Worm (Caenorhabditis elegans) whole organism, midembryonic: ENCODE data around the gene msrp-4.
"Not testable (repeated sequence)": the region's sequence is repeated elsewhere in the genome, so short reads cannot be mapped to it uniquely, and the experiment has no call there.

ENCODE experiments used
- T22C8.4 ChIP-seq: fragments of 200-800 bp; sonication (Bioruptor generic); IDR thresholded peaks from 2 replicates; pipeline ENCODE4 v1.3.6; 2022; ENCODE audit warnings: missing genetic modification characterization, missing compliant biosample characterization
- cog-1 ChIP-seq: sonication (generic microtip); optimal IDR thresholded peaks from 2 replicates; lab custom pipeline; 2016; ENCODE audit warnings: missing genetic modification characterization, missing compliant biosample characterization
- flt-1 ChIP-seq: fragments of 200-800 bp; sonication (Bioruptor generic); IDR thresholded peaks from 2 replicates; pipeline ENCODE4 v1.3.6; 2022; ENCODE audit warnings: missing genetic modification characterization, missing compliant biosample characterization
- klf-2 ChIP-seq: fragments of 200-800 bp; sonication (Bioruptor generic); conservative IDR thresholded peaks from 2 replicates; pipeline ENCODE4 v1.3.6; 2022; ENCODE audit warnings: missing genetic modification reagents, missing genetic modification characterization, missing compliant biosample characterization
- med-1 ChIP-seq: sonication (generic microtip); optimal IDR thresholded peaks from 2 replicates; lab custom pipeline; 2017; ENCODE audit warnings: missing genetic modification characterization, mild to moderate bottlenecking, missing compliant biosample characterization, antibody characterized with exemption, missing genetic modification reagents; ENCODE audit not compliant: insufficient read depth
- ref-1 ChIP-seq: fragments of 200-800 bp; sonication (Bioruptor generic); conservative IDR thresholded peaks from 2 replicates; pipeline ENCODE4 v1.3.6; 2022; ENCODE audit warnings: missing genetic modification reagents, missing genetic modification characterization, missing compliant biosample characterization
- tab-1 ChIP-seq: fragments of 200-800 bp; sonication (Bioruptor generic); IDR thresholded peaks from 2 replicates; pipeline ENCODE4 v1.3.6; 2022; ENCODE audit warnings: missing genetic modification characterization, missing compliant biosample characterization
- ztf-23 ChIP-seq: fragments of 200-800 bp; sonication (Bioruptor generic); IDR thresholded peaks from 2 replicates; pipeline ENCODE4 v1.3.6; 2022; ENCODE audit warnings: missing genetic modification reagents, missing genetic modification characterization, missing compliant biosample characterization
- ztf-29 ChIP-seq: fragments of 200-800 bp; sonication (Bioruptor generic); IDR thresholded peaks from 2 replicates; pipeline ENCODE4 v1.3.6; 2022; ENCODE audit warnings: missing genetic modification reagents, missing genetic modification characterization, missing compliant biosample characterization

Gene msrp-4

DNA sequence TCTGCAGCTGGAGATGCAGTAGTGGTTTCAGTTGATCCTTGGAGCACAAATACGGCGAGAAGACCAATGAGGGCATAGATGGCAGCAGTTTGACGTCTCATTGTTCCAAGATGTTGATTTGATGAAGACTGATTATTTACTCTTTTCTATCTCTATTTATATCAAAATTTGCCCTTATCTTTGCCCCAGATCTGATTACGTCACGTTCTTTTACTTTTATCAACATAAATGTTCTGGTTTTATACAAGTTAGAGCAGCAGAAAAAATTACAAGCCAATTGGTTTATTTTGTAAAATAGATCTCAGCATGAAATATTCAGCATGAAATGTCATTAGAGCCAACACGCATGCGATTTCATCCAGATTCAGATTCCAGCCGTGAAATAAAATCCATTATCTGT is at the start of gene msrp-4:
Gene msrp-4 (minus strand): TSS at position 101 of the 400 bp plus-strand sequence.
- not testable (repeated sequence) for TF ChIP-seq cog-1; klf-2 (GFP tag; lab: Robert Waterston, UW); flt-1 (GFP tag; lab: Robert Waterston, UW)

DNA sequence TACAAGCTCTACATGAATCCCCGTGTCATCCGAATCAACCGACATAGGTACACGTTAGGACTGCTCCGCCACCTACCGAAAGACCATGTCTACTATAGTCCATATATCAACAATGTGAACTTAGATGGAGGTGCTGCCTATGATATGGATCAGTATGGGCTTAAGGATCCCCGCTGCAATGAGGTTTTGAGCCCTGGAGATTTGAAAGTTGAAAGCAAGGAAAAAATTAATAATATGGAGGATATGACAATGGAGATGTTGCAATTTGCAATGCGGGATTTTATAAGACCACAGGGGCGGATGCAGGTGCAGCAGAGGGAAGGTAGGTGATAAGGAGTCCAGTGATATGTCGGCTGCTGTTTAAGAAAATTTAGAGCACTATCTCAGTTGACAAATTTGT is 46.7 kb upstream of the msrp-4 start:
- TF ChIP-seq flt-1 (GFP tag; lab: Robert Waterston, UW) (no peak), ztf-29 (GFP tag; lab: Robert Waterston, UW) (no peak), T22C8.4 (no peak), tab-1 (GFP tag; lab: Robert Waterston, UW) (no peak), ref-1 (GFP tag; lab: Robert Waterston, UW) (no peak), med-1 (no peak), cog-1 (no peak), ztf-23 (GFP tag; lab: Robert Waterston, UW) (no peak), klf-2 (GFP tag; lab: Robert Waterston, UW) (no peak)

DNA sequence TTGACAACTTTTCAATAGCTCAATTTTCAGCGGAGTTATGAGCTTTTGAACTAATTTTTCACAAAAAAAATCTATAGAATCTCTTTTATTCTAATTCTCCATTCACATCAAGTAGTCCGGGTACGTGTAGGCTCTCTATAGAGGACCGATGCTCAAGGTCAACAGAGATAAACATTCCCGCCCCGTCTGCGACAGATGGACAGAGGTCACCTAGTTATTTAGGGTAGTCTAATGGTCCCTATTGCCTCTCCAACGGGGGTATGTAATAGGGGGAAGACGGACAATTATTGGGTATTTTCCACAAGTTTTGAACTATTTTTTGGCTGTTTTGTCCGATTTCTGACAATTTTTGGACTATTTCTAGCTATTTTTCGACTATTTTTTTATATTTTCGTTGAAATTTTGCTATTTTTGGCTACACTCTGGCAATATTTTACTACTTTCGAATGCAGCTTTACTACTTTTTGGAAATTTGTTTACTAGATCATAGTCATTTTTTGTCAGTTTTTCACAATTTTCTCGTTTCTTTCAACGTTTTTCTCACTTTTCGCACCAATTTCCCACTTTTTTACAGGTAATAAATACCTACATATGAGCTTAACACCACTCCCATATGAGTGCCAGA is 45.7 kb upstream of the msrp-4 start, which contains the start of gene fbxc-51:
Gene fbxc-51 (plus strand): TSS at position 575 of the 625 bp plus-strand sequence.
- TF ChIP-seq flt-1 (GFP tag; lab: Robert Waterston, UW) (no peak), T22C8.4 (no peak), ztf-29 (GFP tag; lab: Robert Waterston, UW) (no peak), ref-1 (GFP tag; lab: Robert Waterston, UW) (no peak), klf-2 (GFP tag; lab: Robert Waterston, UW) (no peak), tab-1 (GFP tag; lab: Robert Waterston, UW) (no peak)

ce11 chrII:866801-867200 is 44.2 kb upstream of the msrp-4 start, which contains the start of gene Y46B2A.3:
Gene Y46B2A.3, minus strand, starts transcription at chrII:866901.
- no peak for TF ChIP-seq tab-1 (GFP tag; lab: Robert Waterston, UW)
- TF ChIP-seq ref-1 (GFP tag; lab: Robert Waterston, UW), result no peak
- TF ChIP-seq flt-1 (GFP tag; lab: Robert Waterston, UW), result no peak
- TF ChIP-seq ztf-23 (GFP tag; lab: Robert Waterston, UW), result no peak
- no peak for TF ChIP-seq T22C8.4
- no peak for TF ChIP-seq ztf-29 (GFP tag; lab: Robert Waterston, UW)
- no peak for TF ChIP-seq med-1
- TF ChIP-seq klf-2 (GFP tag; lab: Robert Waterston, UW), result no peak
- TF ChIP-seq cog-1, result no peak

- TF ChIP-seq klf-2 (GFP tag; lab: Robert Waterston, UW) (no peak), cog-1 (no peak), flt-1 (GFP tag; lab: Robert Waterston, UW) (no peak), ztf-29 (GFP tag; lab: Robert Waterston, UW) (no peak), med-1 (no peak)
Observed at ce11 chrII:861564-861963, 38.9 kb upstream of the msrp-4 start, which contains the start of gene Y46B2A.4. Gene Y46B2A.4, plus strand, starts transcription at chrII:861864.

ce11 chrII:850567-850966 is 27.9 kb upstream of the msrp-4 start, which contains the start of gene F28A10.5:
Gene F28A10.5, minus strand, starts transcription at chrII:850667.
- not testable (repeated sequence) for TF ChIP-seq flt-1 (GFP tag; lab: Robert Waterston, UW); T22C8.4; ref-1 (GFP tag; lab: Robert Waterston, UW)

ce11 chrII:848519-848918 is 25.9 kb upstream of the msrp-4 start, which contains the start of the genes acdh-9 and F28A10.13:
Gene acdh-9, minus strand, starts transcription at chrII:848603.
Gene F28A10.13, plus strand, starts transcription at chrII:848812.
- no peak for TF ChIP-seq med-1
- no peak for TF ChIP-seq ref-1 (GFP tag; lab: Robert Waterston, UW)
- TF ChIP-seq T22C8.4, result no peak
- TF ChIP-seq flt-1 (GFP tag; lab: Robert Waterston, UW), result no peak
- no peak for TF ChIP-seq tab-1 (GFP tag; lab: Robert Waterston, UW)
- no peak for TF ChIP-seq klf-2 (GFP tag; lab: Robert Waterston, UW)
- no peak for TF ChIP-seq cog-1
- no peak for TF ChIP-seq ztf-23 (GFP tag; lab: Robert Waterston, UW)
- TF ChIP-seq ztf-29 (GFP tag; lab: Robert Waterston, UW), result no peak

DNA sequence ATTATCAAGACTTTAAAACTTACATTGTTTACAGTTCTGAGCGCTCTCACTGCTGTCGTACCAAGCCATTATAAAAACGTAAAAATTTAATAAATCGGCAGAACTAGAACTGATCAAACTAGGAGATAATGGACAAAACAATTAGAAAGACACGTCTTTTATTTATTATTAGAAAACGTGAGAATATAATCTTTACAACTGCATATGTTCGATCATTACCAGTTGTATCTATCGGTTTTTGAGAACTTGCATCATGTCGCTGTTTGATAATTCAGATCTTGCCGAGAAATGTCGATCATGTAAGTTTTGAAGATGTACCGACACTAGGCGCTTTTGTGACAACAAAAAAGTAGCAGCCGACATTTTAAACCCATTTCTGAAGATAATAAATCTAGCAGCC is 23.0 kb upstream of the msrp-4 start, which contains the start of gene F28A10.7:
Gene F28A10.7 (minus strand): TSS at position 101 of the 400 bp plus-strand sequence.
- TF ChIP-seq ztf-23 (GFP tag; lab: Robert Waterston, UW) (no peak), ztf-29 (GFP tag; lab: Robert Waterston, UW) (no peak), flt-1 (GFP tag; lab: Robert Waterston, UW) (no peak), med-1 (no peak), T22C8.4 (no peak), tab-1 (GFP tag; lab: Robert Waterston, UW) (no peak), cog-1 (no peak), ref-1 (GFP tag; lab: Robert Waterston, UW) (no peak), klf-2 (GFP tag; lab: Robert Waterston, UW) (no peak)

DNA sequence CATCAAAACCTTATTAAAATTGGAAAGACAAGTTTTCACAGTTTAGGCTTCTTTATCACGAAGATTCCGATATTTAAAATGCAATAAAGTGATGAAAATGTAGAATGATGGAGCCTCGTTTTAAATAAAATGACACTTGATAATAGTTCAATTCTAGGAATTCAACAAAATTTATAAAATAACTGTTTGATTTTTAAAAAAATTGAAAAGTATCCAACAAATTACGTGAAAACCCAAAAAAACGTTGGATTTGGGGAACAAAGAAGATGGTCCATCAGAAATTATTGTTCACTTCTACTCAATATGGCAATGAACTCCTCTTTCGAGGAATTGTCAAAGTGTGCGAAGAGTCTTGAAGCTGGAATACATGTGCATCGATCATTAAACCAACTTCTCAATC is 21.3 kb upstream of the msrp-4 start, which contains the start of gene F28A10.4:
Gene F28A10.4 (plus strand): TSS at position 301 of the 400 bp plus-strand sequence.
- TF ChIP-seq ztf-23 (GFP tag; lab: Robert Waterston, UW) (no peak), klf-2 (GFP tag; lab: Robert Waterston, UW) (no peak), ztf-29 (GFP tag; lab: Robert Waterston, UW) (no peak), cog-1 (no peak), flt-1 (GFP tag; lab: Robert Waterston, UW) (no peak), med-1 (no peak), T22C8.4 (no peak), tab-1 (GFP tag; lab: Robert Waterston, UW) (no peak), ref-1 (GFP tag; lab: Robert Waterston, UW) (no peak)

ce11 chrII:840131-840530 is 17.5 kb upstream of the msrp-4 start, which contains the start of gene clc-33:
Gene clc-33, plus strand, starts transcription at chrII:840431.
- TF ChIP-seq ztf-29 (GFP tag; lab: Robert Waterston, UW), result no peak
